Worm (Caenorhabditis elegans) whole organism, L4/young adult: ENCODE data around the gene fbxb-81.

ENCODE experiments used
- W03F9.2 ChIP-seq: fragments of 150-350 bp; optimal IDR thresholded peaks from 2 replicates; lab custom pipeline; 2014; ENCODE audit warnings: missing biosample characterization, missing genetic modification characterization
- dao-5 ChIP-seq: sonication (generic microtip); optimal IDR thresholded peaks from 2 replicates; lab custom pipeline; 2016; ENCODE audit warnings: missing genotype, missing genetic modification characterization, moderate library complexity, missing compliant biosample characterization
- him-1 ChIP-seq: sonication (generic microtip); optimal IDR thresholded peaks from 2 replicates; lab custom pipeline; 2016; ENCODE audit warnings: missing genotype, missing genetic modification reagents, missing genetic modification characterization, missing compliant biosample characterization

ce11 chrIII:184335-184734 lies 43.3 kb upstream of the fbxb-81 start:
- TF ChIP-seq W03F9.2 (no peak), dao-5 (tag; lab: Kevin White, UChicago) (no peak), him-1 (tag; lab: Kevin White, UChicago) (no peak)
